Fruit fly (Drosophila melanogaster) whole organism, wandering third instar larva: ENCODE measurements around the gene CG31249.

Experiments used
- CG9705 ChIP-seq: fragments of 200-800 bp; sonication (Bioruptor generic); optimal IDR thresholded peaks from 2 replicates; lab custom pipeline; 2018; ENCODE audit warnings: missing biosample characterization, mild to moderate bottlenecking, missing genetic modification characterization
- CrebA ChIP-seq: fragments of 200-800 bp; sonication (Bioruptor generic); optimal IDR thresholded peaks from 2 replicates; lab custom pipeline; 2016; ENCODE audit warnings: missing biosample characterization, mild to moderate bottlenecking, missing genetic modification characterization, borderline replicate concordance
- Dfd ChIP-seq: fragments of >200 bp; optimal IDR thresholded peaks from 2 replicates; lab custom pipeline; 2017; ENCODE audit warnings: missing biosample characterization, missing genetic modification characterization
- Dif ChIP-seq: fragments of 200-275, 200-300 bp; sonication (Bioruptor generic); optimal IDR thresholded peaks from 2 replicates; lab custom pipeline; 2018; ENCODE audit warnings: missing biosample characterization, missing genetic modification characterization; ENCODE audit not compliant: partially characterized antibody
- GATAd ChIP-seq: sonication (Bioruptor generic); optimal IDR thresholded peaks from 2 replicates; lab custom pipeline; 2016; ENCODE audit warnings: missing biosample characterization, missing genetic modification characterization
- HLH106 ChIP-seq: fragments of 200-800 bp; optimal IDR thresholded peaks from 3 replicates; lab custom pipeline; 2019; ENCODE audit warnings: missing biosample characterization, mild to moderate bottlenecking, missing genetic modification characterization, moderate library complexity
- Hnf4 ChIP-seq: fragments of 200-800 bp; sonication (Bioruptor generic); optimal IDR thresholded peaks from 2 replicates; lab custom pipeline; 2016; ENCODE audit warnings: missing biosample characterization, mild to moderate bottlenecking, missing genetic modification characterization
- Hr78 ChIP-seq: fragments of >200 bp; optimal IDR thresholded peaks from 2 replicates; lab custom pipeline; 2017; ENCODE audit warnings: missing biosample characterization, missing genetic modification characterization
- Hr83 ChIP-seq: fragments of 200-300 bp; sonication (Bioruptor generic); optimal IDR thresholded peaks from 2 replicates; lab custom pipeline; 2016; ENCODE audit warnings: missing biosample characterization, mild to moderate bottlenecking, missing genetic modification characterization, moderate library complexity; ENCODE audit not compliant: poor library complexity, severe bottlenecking
- Jra ChIP-seq: sonication (Bioruptor generic); optimal IDR thresholded peaks from 2 replicates; lab custom pipeline; 2016; ENCODE audit warnings: missing biosample characterization, missing genetic modification characterization
- Mio ChIP-seq: sonication (Bioruptor generic); optimal IDR thresholded peaks from 2 replicates; lab custom pipeline; 2016; ENCODE audit warnings: missing biosample characterization, missing genetic modification characterization
- Myc ChIP-seq: fragments of >200 bp; optimal IDR thresholded peaks from 2 replicates; lab custom pipeline; 2017
- N ChIP-seq: fragments of >200 bp; optimal IDR thresholded peaks from 2 replicates; lab custom pipeline; 2018; ENCODE audit warnings: missing biosample characterization, missing external identifiers, missing genetic modification characterization
- OdsH ChIP-seq: fragments of 200-800 bp; sonication (Bioruptor generic); optimal IDR thresholded peaks from 2 replicates; lab custom pipeline; 2016; ENCODE audit warnings: missing biosample characterization, mild to moderate bottlenecking, missing genetic modification characterization
- Rel ChIP-seq, 2 experiments: fragments of 200-800 bp; sonication (Bioruptor generic) in 1 of 2; optimal IDR thresholded peaks; 2 replicates in 1 of 2; 3 replicates in 1 of 2; lab custom pipeline; 2016 to 2019; ENCODE audit warnings: mild to moderate bottlenecking in 2 of 2, missing biosample characterization in 2 of 2, missing genetic modification characterization in 2 of 2, moderate library complexity in 1 of 2
- Sp1 ChIP-seq: fragments of 200-800 bp; sonication (Bioruptor generic); optimal IDR thresholded peaks from 3 replicates; lab custom pipeline; 2019; ENCODE audit warnings: missing biosample characterization, mild to moderate bottlenecking, missing genetic modification characterization, moderate library complexity
- Vsx2 ChIP-seq: fragments of 200-300, 225-300 bp; sonication (Bioruptor generic); optimal IDR thresholded peaks from 2 replicates; lab custom pipeline; 2018; ENCODE audit warnings: missing biosample characterization, missing genetic modification characterization; ENCODE audit not compliant: partially characterized antibody
- br ChIP-seq: fragments of 200-800 bp; sonication (Bioruptor generic); optimal IDR thresholded peaks from 2 replicates; lab custom pipeline; 2016; ENCODE audit warnings: missing biosample characterization, missing genetic modification characterization
- brk ChIP-seq: fragments of 200-800 bp; sonication (Bioruptor generic); optimal IDR thresholded peaks from 2 replicates; lab custom pipeline; 2016; ENCODE audit warnings: missing biosample characterization, mild to moderate bottlenecking, missing genetic modification characterization
- dl ChIP-seq, 2 experiments: fragments of 175-275, 200-275 bp in 1 of 2; fragments of 200-275 bp in 1 of 2; sonication (Bioruptor generic); optimal IDR thresholded peaks; lab custom pipeline; 2018; ENCODE audit warnings: mild to moderate bottlenecking in 2 of 2, missing biosample characterization in 2 of 2, missing genetic modification characterization in 2 of 2, moderate library complexity in 2 of 2; ENCODE audit not compliant: partially characterized antibody in 2 of 2, insufficient read depth in 1 of 2
- dmrt93B ChIP-seq: fragments of 200-800 bp; sonication (Bioruptor generic); optimal IDR thresholded peaks from 2 replicates; lab custom pipeline; 2018; ENCODE audit warnings: missing biosample characterization, mild to moderate bottlenecking, missing genetic modification characterization
- dsf ChIP-seq: sonication (Bioruptor generic); optimal IDR thresholded peaks from 2 replicates; lab custom pipeline; 2016; ENCODE audit warnings: missing biosample characterization, missing genetic modification characterization, borderline replicate concordance
- ey ChIP-seq: fragments of 200-800 bp; sonication (Bioruptor generic); optimal IDR thresholded peaks from 2 replicates; lab custom pipeline; 2016; ENCODE audit warnings: missing biosample characterization, missing genetic modification characterization
- foxo ChIP-seq, 2 experiments: fragments of 200-800 bp; sonication (Bioruptor generic); optimal IDR thresholded peaks; 2 replicates in 1 of 2; 3 replicates in 1 of 2; lab custom pipeline; 2016 to 2017; ENCODE audit warnings: missing biosample characterization in 2 of 2, missing genetic modification characterization in 2 of 2
- fru ChIP-seq: fragments of 200-800 bp; sonication (Bioruptor generic); optimal IDR thresholded peaks from 3 replicates; lab custom pipeline; 2016; ENCODE audit warnings: missing biosample characterization, mild to moderate bottlenecking, missing genetic modification characterization
- h ChIP-seq: fragments of 200-800 bp; sonication (Bioruptor generic); optimal IDR thresholded peaks from 3 replicates; lab custom pipeline; 2016; ENCODE audit warnings: missing biosample characterization, mild to moderate bottlenecking, missing genetic modification characterization
- jim ChIP-seq: fragments of 175-275, 200-325 bp; sonication (Bioruptor generic); optimal IDR thresholded peaks from 2 replicates; lab custom pipeline; 2016; ENCODE audit warnings: missing biosample characterization, mild to moderate bottlenecking, missing genetic modification characterization
- pan ChIP-seq: fragments of >200 bp; optimal IDR thresholded peaks from 2 replicates; lab custom pipeline; 2017
- psq ChIP-seq: fragments of 200-800 bp; sonication (Bioruptor generic); optimal IDR thresholded peaks from 3 replicates; lab custom pipeline; 2017; ENCODE audit warnings: missing biosample characterization, mild to moderate bottlenecking, missing genetic modification characterization, moderate library complexity
- rgr ChIP-seq: fragments of 200-800 bp; sonication (Bioruptor generic); optimal IDR thresholded peaks from 3 replicates; lab custom pipeline; 2016; ENCODE audit warnings: missing biosample characterization, mild to moderate bottlenecking, missing genetic modification characterization
- sage ChIP-seq: fragments of 200-800 bp; sonication (Bioruptor generic); optimal IDR thresholded peaks from 2 replicates; lab custom pipeline; 2016; ENCODE audit warnings: missing biosample characterization, mild to moderate bottlenecking, missing genetic modification characterization
- sv ChIP-seq: fragments of 200-800 bp; sonication (Bioruptor generic); optimal IDR thresholded peaks from 3 replicates; lab custom pipeline; 2016; ENCODE audit warnings: missing biosample characterization, missing genetic modification characterization
- tai ChIP-seq: sonication (Bioruptor generic); optimal IDR thresholded peaks from 2 replicates; lab custom pipeline; 2016; ENCODE audit warnings: missing biosample characterization, missing genetic modification characterization
- woc ChIP-seq: sonication (Bioruptor generic); optimal IDR thresholded peaks from 2 replicates; lab custom pipeline; 2016; ENCODE audit warnings: missing biosample characterization, mild to moderate bottlenecking, missing genetic modification characterization

Gene CG31249

DNA sequence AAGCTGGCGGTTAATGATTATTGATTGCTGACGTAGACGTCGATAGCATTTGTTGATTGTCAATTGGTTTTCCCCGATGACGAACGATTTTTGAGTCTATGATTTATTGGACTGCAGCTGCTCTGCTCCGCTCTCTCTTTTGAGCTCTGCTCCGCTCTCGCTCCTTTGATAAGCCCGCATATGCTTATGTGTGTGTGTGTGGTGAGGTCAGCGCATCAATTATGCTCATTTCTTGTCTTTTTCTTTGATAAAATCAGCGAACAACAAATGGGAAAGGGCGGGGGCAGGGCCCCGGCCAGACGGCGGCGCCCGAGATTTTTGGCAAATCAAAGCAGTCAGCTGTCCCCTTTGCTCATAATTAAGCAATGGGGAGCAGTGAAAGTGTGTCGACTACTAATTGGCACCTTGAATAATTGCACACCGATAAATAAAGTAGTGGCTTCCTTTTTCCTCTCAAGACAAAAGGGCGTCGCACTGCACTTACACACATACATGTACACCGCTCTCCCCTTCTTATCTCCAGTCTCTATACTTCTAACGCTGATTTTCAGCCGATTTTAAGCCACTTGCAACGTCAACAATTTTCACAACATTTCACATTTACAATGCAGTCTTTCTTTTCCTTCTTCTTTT lies 5.1 kb downstream of the CG31249 start:
- TF ChIP-seq Dfd (GFP tag; lab: Kevin White, UChicago) (no peak), Dif (GFP tag; lab: Kevin White, UChicago) (peak; percentile 43), dl (GFP tag; optimal IDR thresholded peaks at IDR 0.05; lab: Kevin White, UChicago; ENCODE audit: insufficient read depth in 1 of 2, partially characterized antibody in 2 of 2) (peak in 1 of 2 experiments; percentile 2), psq (GFP tag; lab: Kevin White, UChicago) (no peak), rgr (GFP tag; lab: Kevin White, UChicago) (no peak), Rel (GFP tag; optimal IDR thresholded peaks at IDR 0.05; lab: Kevin White, UChicago) (no peak), Rel (tag; optimal IDR thresholded peaks at IDR 0.05; lab: Kevin White, UChicago) (peak; percentile 37)

dm6 chr3R:17680639-17681302 lies 6.1 kb downstream of the CG31249 start:
- TF ChIP-seq pan (lab: Kevin White, UChicago): no peak
- TF ChIP-seq Sp1 (GFP tag; lab: Kevin White, UChicago): peak; percentile 55
- peak; percentile 9 for TF ChIP-seq sv (GFP tag; lab: Kevin White, UChicago)
- peak; percentile 24 for TF ChIP-seq h (GFP tag; lab: Kevin White, UChicago)
- TF ChIP-seq Dfd (GFP tag; lab: Kevin White, UChicago): no peak
- TF ChIP-seq Hr83 (GFP tag; lab: Kevin White, UChicago): no peak
- TF ChIP-seq foxo (GFP tag; optimal IDR thresholded peaks at IDR 0.05; lab: Kevin White, UChicago): peak in 1 of 2 experiments; percentile 58
- TF ChIP-seq Myc (lab: Kevin White, UChicago): peak; percentile 93
- TF ChIP-seq OdsH: peak; percentile 23
- no peak for TF ChIP-seq CG9705 (GFP tag; lab: Kevin White, UChicago)
- no peak for TF ChIP-seq psq (GFP tag; lab: Kevin White, UChicago)
- TF ChIP-seq rgr (GFP tag; lab: Kevin White, UChicago): peak; percentile 17
- no peak for TF ChIP-seq ey (GFP tag; lab: Kevin White, UChicago)
- TF ChIP-seq Hr78 (GFP tag; lab: Kevin White, UChicago): no peak
- TF ChIP-seq tai (GFP tag; lab: Kevin White, UChicago): no peak
- peak; percentile 3 for TF ChIP-seq Hnf4 (GFP tag; lab: Kevin White, UChicago)
- peak; percentile 64 for TF ChIP-seq woc (GFP tag; lab: Kevin White, UChicago)
- no peak for TF ChIP-seq brk (GFP tag; lab: Kevin White, UChicago)
- TF ChIP-seq jim (GFP tag; lab: Kevin White, UChicago): no peak
- TF ChIP-seq HLH106 (tag; lab: Kevin White, UChicago): peak; percentile 62
- TF ChIP-seq dsf (GFP tag; lab: Kevin White, UChicago): no peak
- TF ChIP-seq fru (GFP tag; lab: Kevin White, UChicago): peak; percentile 22

- TF ChIP-seq Rel (GFP tag; optimal IDR thresholded peaks at IDR 0.05; lab: Kevin White, UChicago) (no peak), Rel (tag; optimal IDR thresholded peaks at IDR 0.05; lab: Kevin White, UChicago) (peak; percentile 45), dl (GFP tag; optimal IDR thresholded peaks at IDR 0.05; lab: Kevin White, UChicago; ENCODE audit: insufficient read depth in 1 of 2, partially characterized antibody in 2 of 2) (peak in 1 of 2 experiments; percentile 8), HLH106 (tag; lab: Kevin White, UChicago) (no peak), jim (GFP tag; lab: Kevin White, UChicago) (peak; percentile 80)
Observed at dm6 chr3R:17680268-17680638, 6.6 kb downstream of the CG31249 start.

DNA sequence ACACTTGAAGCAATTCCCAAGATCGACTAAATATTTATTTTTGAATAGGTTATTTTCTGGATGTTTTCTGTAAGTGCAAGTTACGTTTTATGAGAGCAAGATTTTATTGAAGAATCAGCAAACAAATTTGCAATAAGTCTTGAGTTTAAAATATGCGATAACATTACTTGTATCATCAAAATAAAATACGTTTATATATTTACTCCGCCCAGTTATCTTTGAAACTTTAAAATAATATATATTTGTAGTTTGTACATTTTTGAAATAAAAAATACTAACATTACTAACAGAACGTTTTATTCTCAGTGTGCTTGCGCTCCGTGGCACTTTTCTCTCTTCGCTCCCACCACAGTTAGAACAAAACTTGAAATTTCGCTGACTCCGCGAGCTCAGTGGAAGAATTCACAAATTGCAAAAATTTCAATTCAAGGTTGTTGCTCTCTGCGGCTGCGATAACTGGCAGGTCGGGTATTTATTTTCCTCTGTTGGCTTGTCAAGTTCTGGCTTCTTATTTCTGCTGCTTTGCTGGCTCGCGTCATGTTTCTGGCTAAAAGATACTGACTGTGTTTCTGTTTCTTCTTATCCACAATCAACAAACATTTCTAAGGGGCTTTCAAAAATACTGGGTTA lies 7.4 kb downstream of the CG31249 start:
- TF ChIP-seq CrebA (no peak), Dif (GFP tag; lab: Kevin White, UChicago) (no peak), Hnf4 (GFP tag; lab: Kevin White, UChicago) (peak; percentile 80), OdsH (peak; percentile 89), Rel (GFP tag; optimal IDR thresholded peaks at IDR 0.05; lab: Kevin White, UChicago) (peak; percentile 59), Rel (tag; optimal IDR thresholded peaks at IDR 0.05; lab: Kevin White, UChicago) (peak; percentile 66), dsf (GFP tag; lab: Kevin White, UChicago) (peak; percentile 67), sage (GFP tag; lab: Kevin White, UChicago) (peak; percentile 85), GATAd (no peak), brk (GFP tag; lab: Kevin White, UChicago) (peak; percentile 89), HLH106 (tag; lab: Kevin White, UChicago) (peak; percentile 92), fru (GFP tag; lab: Kevin White, UChicago) (peak; percentile 88), Myc (lab: Kevin White, UChicago) (no peak), Vsx2 (no peak), Mio (peak; percentile 8), N (GFP tag; lab: Kevin White, UChicago) (no peak), sv (GFP tag; lab: Kevin White, UChicago) (no peak), rgr (GFP tag; lab: Kevin White, UChicago) (peak; percentile 86), dl (GFP tag; optimal IDR thresholded peaks at IDR 0.05; lab: Kevin White, UChicago; ENCODE audit: insufficient read depth in 1 of 2, partially characterized antibody in 2 of 2) (no peak), foxo (GFP tag; optimal IDR thresholded peaks at IDR 0.05; lab: Kevin White, UChicago) (peak; percentile 33 to 93), br (GFP tag; lab: Kevin White, UChicago) (peak; percentile 86), psq (GFP tag; lab: Kevin White, UChicago) (peak; percentile 87), dmrt93B (GFP tag; lab: Kevin White, UChicago) (peak; percentile 82), CG9705 (GFP tag; lab: Kevin White, UChicago) (peak; percentile 76), Jra (GFP tag; lab: Kevin White, UChicago) (peak; percentile 23), ey (GFP tag; lab: Kevin White, UChicago) (peak; percentile 88), pan (lab: Kevin White, UChicago) (no peak), Dfd (GFP tag; lab: Kevin White, UChicago) (no peak), Hr78 (GFP tag; lab: Kevin White, UChicago) (no peak), Sp1 (GFP tag; lab: Kevin White, UChicago) (peak; percentile 95)
